Worm (Caenorhabditis elegans) whole organism, L2 larva: ENCODE results near the gene C25F6.1.

Experiments used
- C34F6.9 ChIP-seq: fragments of 150-350 bp; optimal IDR thresholded peaks from 2 replicates; lab custom pipeline; 2014; ENCODE audit warnings: missing biosample characterization, missing genetic modification characterization
- R02D3.7 ChIP-seq: fragments of 150-350 bp; optimal IDR thresholded peaks from 2 replicates; lab custom pipeline; 2014; ENCODE audit warnings: missing biosample characterization, missing genetic modification characterization
- aly-2 ChIP-seq: fragments of 150-350 bp; optimal IDR thresholded peaks from 2 replicates; lab custom pipeline; 2014; ENCODE audit warnings: missing biosample characterization, missing genetic modification characterization
- ama-1 ChIP-seq: fragments of 150-350 bp; optimal IDR thresholded peaks from 2 replicates; lab custom pipeline; 2018; ENCODE audit warnings: inconsistent platforms
- lin-13 ChIP-seq: fragments of 150-350 bp; optimal IDR thresholded peaks from 2 replicates; lab custom pipeline; 2014; ENCODE audit warnings: missing biosample characterization, missing genetic modification reagents, missing genetic modification characterization
- nhr-237 ChIP-seq: fragments of 150-350 bp; optimal IDR thresholded peaks from 2 replicates; lab custom pipeline; 2014; ENCODE audit warnings: missing biosample characterization, missing genetic modification characterization
- unc-62 ChIP-seq: fragments of 150-350 bp; optimal IDR thresholded peaks from 2 replicates; lab custom pipeline; 2014; ENCODE audit warnings: missing biosample characterization, missing genetic modification reagents, missing genetic modification characterization
- ztf-4 ChIP-seq: fragments of 150-350 bp; optimal IDR thresholded peaks from 2 replicates; lab custom pipeline; 2014; ENCODE audit warnings: missing biosample characterization, missing genetic modification characterization

DNA sequence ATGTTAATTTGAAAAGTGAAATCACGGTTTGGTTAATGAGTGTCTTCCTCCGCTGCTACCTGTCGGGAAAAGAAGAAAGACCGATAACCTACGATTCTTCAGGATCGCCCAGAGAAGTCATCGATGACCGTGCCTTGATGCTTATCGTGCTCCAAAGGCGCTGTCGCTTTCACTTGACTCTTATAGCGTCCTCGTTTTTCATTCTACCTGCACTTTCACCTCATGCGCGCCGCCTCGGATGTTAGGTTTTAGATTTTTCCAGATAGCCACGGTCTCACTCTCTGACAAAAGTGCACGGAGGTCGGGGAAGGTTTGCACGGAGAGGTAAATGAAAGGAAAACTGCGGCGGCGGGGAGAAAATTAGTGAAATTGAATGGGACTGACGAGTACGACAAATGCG lies 2.6 kb downstream of the C25F6.1 start:
- TF ChIP-seq R02D3.7 (tag; lab: Kevin White, UChicago) (no peak), unc-62 (GFP tag; lab: Kevin White, UChicago) (no peak), nhr-237 (tag; lab: Kevin White, UChicago) (no peak), ama-1 (lab: Kevin White, UChicago) (no peak), ztf-4 (tag; lab: Kevin White, UChicago) (no peak), C34F6.9 (tag; lab: Kevin White, UChicago) (no peak), lin-13 (GFP tag; lab: Kevin White, UChicago) (no peak), aly-2 (tag; lab: Kevin White, UChicago) (no peak)
